Worm (Caenorhabditis elegans): ENCODE measurements around the gene egl-44.

egl-44 gene

DNA sequence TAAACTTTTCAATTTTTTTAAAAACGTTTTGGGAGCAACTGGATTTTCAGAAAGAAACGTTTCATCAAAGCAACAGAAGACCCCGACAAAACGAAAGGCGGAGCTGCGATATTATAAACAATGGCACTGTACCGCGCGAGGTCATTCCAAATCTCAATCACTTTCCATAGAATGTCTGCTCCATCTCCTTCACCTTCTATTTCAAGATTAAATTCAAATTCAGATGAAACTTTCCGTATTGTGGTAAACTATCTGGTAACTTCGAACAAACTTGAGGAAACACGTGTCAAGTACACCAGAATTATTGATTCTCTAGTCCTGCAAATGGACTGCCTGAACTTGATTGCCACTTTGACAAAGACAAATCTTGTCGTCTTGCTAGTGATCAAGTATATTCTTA lies 12.2 kb downstream of the egl-44 start, which contains the start of gene F28B12.6:
F28B12.6 (plus strand) TSS at position 49 of the 400 bp plus-strand sequence.
- TF ChIP-seq ztf-4 (tag; optimal IDR thresholded peaks at IDR 0.05) (peak; percentile 8), efl-1 (optimal IDR thresholded peaks at IDR 0.05) (no peak), efl-1 (GFP tag; optimal IDR thresholded peaks at IDR 0.05 in 1 of 2) (peak in 1 of 2 experiments; percentile 56), snpc-4 (tag; optimal IDR thresholded peaks at IDR 0.05) (no peak), nhr-85 (tag) (peak; percentile 3), rnt-1 (tag; optimal IDR thresholded peaks at IDR 0.05) (peak; percentile 18)

ce11 chrII:5942593-5942992 lies 14.0 kb downstream of the egl-44 start, which contains the start of gene F28B12.1:
Gene F28B12.1 (plus strand): TSS chrII:5942927.
- TF ChIP-seq vab-15 (tag; optimal IDR thresholded peaks at IDR 0.05) (no peak), dsc-1 (tag; optimal IDR thresholded peaks at IDR 0.05) (peak; percentile 65), nhr-71 (tag; optimal IDR thresholded peaks at IDR 0.05) (peak; percentile 43), fkh-8 (tag; optimal IDR thresholded peaks at IDR 0.05) (peak; percentile 86), sup-37 (GFP tag; optimal IDR thresholded peaks at IDR 0.05) (no peak), nhr-237 (tag; optimal IDR thresholded peaks at IDR 0.05) (no peak), ets-5 (GFP tag; IDR thresholded peaks at IDR 0.05) (no peak), aly-2 (tag; optimal IDR thresholded peaks at IDR 0.05) (no peak), isw-1 (GFP tag; IDR thresholded peaks at IDR 0.05) (no peak), mab-9 (GFP tag; IDR thresholded peaks at IDR 0.05) (no peak), Y116A8C.19 (tag; optimal IDR thresholded peaks at IDR 0.05; ENCODE audit: borderline replicate concordance) (no peak), C16A3.4 (tag; optimal IDR thresholded peaks at IDR 0.05) (no peak), nhr-20 (tag; optimal IDR thresholded peaks at IDR 0.05) (no peak), pqm-1 (tag; optimal IDR thresholded peaks at IDR 0.05) (no peak), elt-3 (tag; optimal IDR thresholded peaks at IDR 0.05) (no peak), jun-1 (tag; optimal IDR thresholded peaks at IDR 0.05) (no peak), aha-1 (tag; optimal IDR thresholded peaks at IDR 0.05) (no peak), sptf-1 (tag; optimal IDR thresholded peaks at IDR 0.05) (no peak), unc-30 (tag; optimal IDR thresholded peaks at IDR 0.05) (no peak), lin-15B (tag; optimal IDR thresholded peaks at IDR 0.05) (no peak), nhr-76 (tag; optimal IDR thresholded peaks at IDR 0.05) (no peak), ceh-90 (tag; optimal IDR thresholded peaks at IDR 0.05) (no peak), ama-1 (optimal IDR thresholded peaks at IDR 0.05) (no peak), fkh-10 (GFP tag; optimal IDR thresholded peaks at IDR 0.05) (no peak), mdl-1 (tag; optimal IDR thresholded peaks at IDR 0.05) (no peak), unc-130 (tag; optimal IDR thresholded peaks at IDR 0.05) (no peak), nhr-85 (tag) (no peak), nhr-28 (tag; optimal IDR thresholded peaks at IDR 0.05) (no peak), nhr-19 (GFP tag; conservative IDR thresholded peaks at IDR 0.05) (no peak), sox-4 (tag; optimal IDR thresholded peaks at IDR 0.05) (no peak), pax-3 (tag; optimal IDR thresholded peaks at IDR 0.05) (no peak), ceh-63 (GFP tag; optimal IDR thresholded peaks at IDR 0.05) (no peak), hlh-17 (GFP tag; optimal IDR thresholded peaks at IDR 0.05; ENCODE audit: borderline replicate concordance) (no peak), lir-3 (tag; optimal IDR thresholded peaks at IDR 0.05; ENCODE audit: poor library complexity) (no peak), fos-1 (tag; optimal IDR thresholded peaks at IDR 0.05) (no peak), blmp-1 (tag; optimal IDR thresholded peaks at IDR 0.05) (peak; percentile 0), egl-27 (tag; optimal IDR thresholded peaks at IDR 0.05) (no peak), nhr-47 (tag; optimal IDR thresholded peaks at IDR 0.05) (peak; percentile 21), swsn-7 (tag; optimal IDR thresholded peaks at IDR 0.05) (no peak), hlh-4 (tag; optimal IDR thresholded peaks at IDR 0.05) (no peak), skn-1 (tag; optimal IDR thresholded peaks at IDR 0.05) (no peak), ces-1 (GFP tag; optimal IDR thresholded peaks at IDR 0.05) (no peak), xbp-1 (tag; optimal IDR thresholded peaks at IDR 0.05) (no peak), ztf-11 (tag; optimal IDR thresholded peaks at IDR 0.05) (no peak), efl-1 (optimal IDR thresholded peaks at IDR 0.05) (peak in 1 of 2 experiments; percentile 9), efl-1 (GFP tag; optimal IDR thresholded peaks at IDR 0.05 in 1 of 2) (no peak), C04F5.9 (tag; optimal IDR thresholded peaks at IDR 0.05) (no peak), unc-98 (GFP tag; IDR thresholded peaks at IDR 0.05) (no peak), nhr-77 (tag; optimal IDR thresholded peaks at IDR 0.05) (no peak), lin-14 (GFP tag; optimal IDR thresholded peaks at IDR 0.05) (peak; percentile 54)
